Fruit fly (Drosophila melanogaster) whole organism, embryonic: ENCODE results near the gene E23.

Experiments used
- Aef1 ChIP-seq: fragments of 200-800 bp; sonication (Bioruptor generic); IDR thresholded peaks from 3 replicates; pipeline ENCODE4 v1.3.6; 2022; ENCODE audit warnings: missing biosample characterization, missing genetic modification characterization
- B-H2 ChIP-seq: fragments of 200-800 bp; sonication (Bioruptor generic); optimal IDR thresholded peaks from 2 replicates; lab custom pipeline; 2018; ENCODE audit warnings: missing biosample characterization, mild to moderate bottlenecking, missing genetic modification characterization
- C15 ChIP-seq: fragments of 200-800 bp; sonication (Bioruptor generic); IDR thresholded peaks from 3 replicates; pipeline ENCODE4 v1.3.6; 2022; ENCODE audit warnings: missing biosample characterization, missing genetic modification characterization
- CG10147 ChIP-seq: fragments of 200-800 bp; sonication (Bioruptor generic); optimal IDR thresholded peaks from 2 replicates; lab custom pipeline; 2019; ENCODE audit warnings: missing biosample characterization, mild to moderate bottlenecking, missing genetic modification characterization, moderate library complexity
- CG10209 ChIP-seq: fragments of 200-800 bp; sonication (Bioruptor generic); optimal IDR thresholded peaks from 3 replicates; lab custom pipeline; 2017; ENCODE audit warnings: missing biosample characterization, mild to moderate bottlenecking, missing genetic modification characterization, missing genetic modification reagents
- CG10321 ChIP-seq: fragments of 200-800 bp; sonication (Bioruptor generic); IDR thresholded peaks from 2 replicates; pipeline ENCODE4 v1.3.6; 2022; ENCODE audit warnings: missing biosample characterization, missing genetic modification characterization
- CG10431 ChIP-seq: fragments of 200-800 bp; sonication (Bioruptor generic); optimal IDR thresholded peaks from 3 replicates; lab custom pipeline; 2018; ENCODE audit warnings: missing biosample characterization, mild to moderate bottlenecking, missing genetic modification characterization
- CG11085 ChIP-seq: fragments of 200-800 bp; sonication (Bioruptor generic); IDR thresholded peaks from 2 replicates; pipeline ENCODE4 v1.3.6; 2022; ENCODE audit warnings: missing biosample characterization, missing genetic modification characterization
- CG11695 ChIP-seq: fragments of 200-800 bp; sonication (Bioruptor generic); IDR thresholded peaks from 3 replicates; pipeline ENCODE4 v1.3.6; 2022; ENCODE audit warnings: missing biosample characterization, missing genetic modification characterization
- CG12219 ChIP-seq: fragments of 200-800 bp; sonication (Bioruptor generic); optimal IDR thresholded peaks from 3 replicates; lab custom pipeline; 2018; ENCODE audit warnings: missing biosample characterization, mild to moderate bottlenecking, missing genetic modification characterization
- CG15514 ChIP-seq: fragments of 200-800 bp; sonication (Bioruptor generic); optimal IDR thresholded peaks from 3 replicates; lab custom pipeline; 2017; ENCODE audit warnings: missing biosample characterization, missing genetic modification characterization, mild to moderate bottlenecking, moderate library complexity, missing genetic modification reagents
- CG16779 ChIP-seq: fragments of 200-800 bp; sonication (Bioruptor generic); IDR thresholded peaks from 2 replicates; pipeline ENCODE4 v1.3.6; 2022; ENCODE audit warnings: missing biosample characterization, missing genetic modification characterization
- CG1832 ChIP-seq: fragments of 200-800 bp; sonication (Bioruptor generic); optimal IDR thresholded peaks from 2 replicates; lab custom pipeline; 2017; ENCODE audit warnings: missing biosample characterization, mild to moderate bottlenecking, missing genetic modification characterization, inconsistent platforms
- CG18476 ChIP-seq: fragments of 200-800 bp; sonication (Bioruptor generic); optimal IDR thresholded peaks from 2 replicates; lab custom pipeline; 2016; ENCODE audit warnings: missing biosample characterization, mild to moderate bottlenecking, missing genetic modification characterization
- CG2199 ChIP-seq: fragments of 200-800 bp; sonication (Bioruptor generic); IDR thresholded peaks from 3 replicates; pipeline ENCODE4 v1.3.6; 2022; ENCODE audit warnings: missing biosample characterization, missing genetic modification characterization
- CG3065 ChIP-seq: fragments of 200-800 bp; sonication (Bioruptor generic); optimal IDR thresholded peaks from 2 replicates; lab custom pipeline; 2016; ENCODE audit warnings: missing biosample characterization, missing genetic modification characterization
- CG8944 ChIP-seq: fragments of 200-800 bp; sonication (Bioruptor generic); optimal IDR thresholded peaks from 3 replicates; lab custom pipeline; 2016; ENCODE audit warnings: missing biosample characterization, missing genetic modification characterization
- CG9932 ChIP-seq: fragments of 200-800 bp; sonication (Bioruptor generic); IDR thresholded peaks from 2 replicates; pipeline ENCODE4 v1.3.6; 2022; ENCODE audit warnings: missing biosample characterization, missing genetic modification characterization
- CTCF ChIP-seq: fragments of 200-800 bp; sonication (Bioruptor generic); optimal IDR thresholded peaks from 2 replicates; lab custom pipeline; 2017; ENCODE audit warnings: missing biosample characterization, mild to moderate bottlenecking, missing genetic modification characterization, moderate library complexity
- D ChIP-seq, 2 experiments: fragments of 200-800 bp in 1 of 2; fragments of >200 bp in 1 of 2; sonication (Bioruptor generic) in 1 of 2; optimal IDR thresholded peaks; 2 replicates in 1 of 2; 3 replicates in 1 of 2; lab custom pipeline; 2017; ENCODE audit warnings: mild to moderate bottlenecking in 1 of 2, missing biosample characterization in 1 of 2, missing genetic modification characterization in 1 of 2, missing genetic modification reagents in 1 of 2
- Doc3 ChIP-seq: fragments of 200-800 bp; sonication (Bioruptor generic); IDR thresholded peaks from 3 replicates; pipeline ENCODE4 v1.3.6; 2022; ENCODE audit warnings: missing biosample characterization, missing genetic modification characterization; ENCODE audit not compliant: partially characterized antibody
- HLH54F ChIP-seq: fragments of 200-800 bp; sonication (Bioruptor generic); optimal IDR thresholded peaks from 3 replicates; lab custom pipeline; 2016; ENCODE audit warnings: missing biosample characterization, missing genetic modification characterization
- Hr78 ChIP-seq, 2 experiments: fragments of 200-800 bp in 1 of 2; fragments of >200 bp in 1 of 2; sonication (Bioruptor generic) in 1 of 2; optimal IDR thresholded peaks; 2 replicates each; lab custom pipeline; 2017 to 2019; ENCODE audit warnings: missing biosample characterization in 2 of 2, missing genetic modification characterization in 2 of 2, mild to moderate bottlenecking in 1 of 2, moderate library complexity in 1 of 2
- Nf-YB ChIP-seq: fragments of 200-800 bp; sonication (Bioruptor generic); optimal IDR thresholded peaks from 3 replicates; lab custom pipeline; 2019; ENCODE audit warnings: missing biosample characterization, mild to moderate bottlenecking, missing genetic modification characterization, moderate library complexity
- Optix ChIP-seq: fragments of 200-800 bp; sonication (Bioruptor generic); IDR thresholded peaks from 3 replicates; pipeline ENCODE4 v1.3.6; 2022; ENCODE audit warnings: missing biosample characterization, missing genetic modification characterization
- abd-A ChIP-seq: fragments of 200-800 bp; sonication (Bioruptor generic); optimal IDR thresholded peaks from 3 replicates; lab custom pipeline; 2019; ENCODE audit warnings: missing biosample characterization, mild to moderate bottlenecking, missing genetic modification characterization, moderate library complexity
- ac ChIP-seq: fragments of 200-800 bp; sonication (Bioruptor generic); optimal IDR thresholded peaks from 3 replicates; lab custom pipeline; 2017; ENCODE audit warnings: missing biosample characterization, mild to moderate bottlenecking, missing genetic modification characterization
- cas ChIP-seq: fragments of 200-800 bp; sonication (Bioruptor generic); IDR thresholded peaks from 2 replicates; pipeline ENCODE4 v1.3.6; 2022; ENCODE audit warnings: missing biosample characterization, missing genetic modification characterization
- danr ChIP-seq: fragments of 200-800 bp; sonication (Bioruptor generic); IDR thresholded peaks from 2 replicates; pipeline ENCODE4 v1.3.6; 2022; ENCODE audit warnings: missing biosample characterization, missing genetic modification characterization
- disco-r ChIP-seq: fragments of 200-800 bp; sonication (Bioruptor generic); optimal IDR thresholded peaks from 2 replicates; lab custom pipeline; 2016; ENCODE audit warnings: missing biosample characterization, missing genetic modification characterization
- dmrt99B ChIP-seq: fragments of 200-800 bp; sonication (Bioruptor generic); optimal IDR thresholded peaks from 2 replicates; lab custom pipeline; 2018; ENCODE audit warnings: missing biosample characterization, mild to moderate bottlenecking, missing genetic modification characterization, moderate library complexity
- ems ChIP-seq: fragments of 200-800 bp; sonication (Bioruptor generic); optimal IDR thresholded peaks from 3 replicates; lab custom pipeline; 2016; ENCODE audit warnings: missing biosample characterization, missing genetic modification characterization
- ewg ChIP-seq: fragments of 200-800 bp; sonication (Bioruptor generic); optimal IDR thresholded peaks from 3 replicates; lab custom pipeline; 2017; ENCODE audit warnings: mild to moderate bottlenecking, missing biosample characterization, missing genetic modification reagents, missing genetic modification characterization
- eyg ChIP-seq: fragments of 200-800 bp; sonication (Bioruptor generic); optimal IDR thresholded peaks from 3 replicates; lab custom pipeline; 2016; ENCODE audit warnings: missing biosample characterization, missing genetic modification characterization
- fru ChIP-seq: fragments of >200 bp; optimal IDR thresholded peaks from 2 replicates; lab custom pipeline; 2017
- fu2 ChIP-seq: fragments of 200-800 bp; sonication (Bioruptor generic); optimal IDR thresholded peaks from 2 replicates; lab custom pipeline; 2016; ENCODE audit warnings: missing biosample characterization, missing genetic modification characterization
- gcm ChIP-seq: fragments of 200-800 bp; sonication (Bioruptor generic); optimal IDR thresholded peaks from 2 replicates; lab custom pipeline; 2019; ENCODE audit warnings: missing biosample characterization, mild to moderate bottlenecking, missing genetic modification characterization, moderate library complexity
- hb ChIP-seq: fragments of 200-800 bp; sonication (Bioruptor generic); IDR thresholded peaks from 3 replicates; pipeline ENCODE4 v1.3.6; 2022; ENCODE audit warnings: missing biosample characterization, missing genetic modification characterization; ENCODE audit not compliant: partially characterized antibody
- insv ChIP-seq, 2 experiments: fragments of 200-800 bp; sonication (Bioruptor generic); optimal IDR thresholded peaks; 3 replicates each; lab custom pipeline; 2016 to 2018; ENCODE audit warnings: missing biosample characterization in 2 of 2, missing genetic modification characterization in 2 of 2
- ken ChIP-seq: fragments of 200-800 bp; sonication (Bioruptor generic); IDR thresholded peaks from 3 replicates; pipeline ENCODE4 v1.3.6; 2022; ENCODE audit warnings: missing biosample characterization, missing genetic modification characterization
- nau ChIP-seq: fragments of 200-800 bp; sonication (Bioruptor generic); optimal IDR thresholded peaks from 3 replicates; lab custom pipeline; 2017; ENCODE audit warnings: missing biosample characterization, mild to moderate bottlenecking, missing genetic modification characterization, missing genetic modification reagents
- pros ChIP-seq: fragments of 200-800 bp; sonication (Bioruptor generic); optimal IDR thresholded peaks from 3 replicates; lab custom pipeline; 2019; ENCODE audit warnings: missing biosample characterization, mild to moderate bottlenecking, missing genetic modification characterization, moderate library complexity
- pum ChIP-seq: fragments of 200-800 bp; sonication (Bioruptor generic); optimal IDR thresholded peaks from 2 replicates; lab custom pipeline; 2016; ENCODE audit warnings: missing biosample characterization, missing genetic modification characterization
- pzg ChIP-seq: fragments of 200-800 bp; sonication (Bioruptor generic); optimal IDR thresholded peaks from 3 replicates; lab custom pipeline; 2018; ENCODE audit warnings: missing biosample characterization, mild to moderate bottlenecking, missing genetic modification characterization, moderate library complexity
- run ChIP-seq: fragments of 200-800 bp; sonication (Bioruptor generic); optimal IDR thresholded peaks from 3 replicates; lab custom pipeline; 2018; ENCODE audit warnings: missing biosample characterization, mild to moderate bottlenecking, missing genetic modification characterization
- slou ChIP-seq: fragments of 200-800 bp; sonication (Bioruptor generic); optimal IDR thresholded peaks from 3 replicates; lab custom pipeline; 2016; ENCODE audit warnings: missing biosample characterization, missing genetic modification characterization
- sqz ChIP-seq: fragments of 200-800 bp; sonication (Bioruptor generic); optimal IDR thresholded peaks from 3 replicates; lab custom pipeline; 2018; ENCODE audit warnings: missing biosample characterization, mild to moderate bottlenecking, missing genetic modification characterization
- trem ChIP-seq: fragments of 200-800 bp; optimal IDR thresholded peaks from 3 replicates; lab custom pipeline; 2019; ENCODE audit warnings: missing biosample characterization, mild to moderate bottlenecking, missing genetic modification characterization, moderate library complexity
- ttk ChIP-seq: fragments of 200-800 bp; sonication (Bioruptor generic); IDR thresholded peaks from 2 replicates; pipeline ENCODE4 v2.1.2; 2022; ENCODE audit warnings: missing biosample characterization, missing genetic modification characterization
- zen ChIP-seq: fragments of 200-800 bp; sonication (Bioruptor generic); optimal IDR thresholded peaks from 3 replicates; lab custom pipeline; 2018; ENCODE audit warnings: missing biosample characterization, mild to moderate bottlenecking, missing genetic modification characterization, moderate library complexity

E23 gene

dm6 chr2L:3338566-3339215, 15.9 kb downstream of the E23 start (continued):
- TF ChIP-seq CG11695 (GFP tag; lab: Robert Waterston, UW) (peak; percentile 57; the same call in 1 of the 3 replicates), disco-r (GFP tag; lab: Kevin White, UChicago) (peak; percentile 65), ac (GFP tag; lab: Kevin White, UChicago) (no peak), dmrt99B (tag; lab: Kevin White, UChicago) (peak; percentile 81), CG16779 (GFP tag; lab: Robert Waterston, UW) (no peak), trem (tag; lab: Kevin White, UChicago) (peak; percentile 85), ken (GFP tag; lab: Robert Waterston, UW) (peak; percentile 94), Optix (GFP tag; lab: Robert Waterston, UW) (peak; percentile 87), HLH54F (GFP tag; lab: Kevin White, UChicago) (peak; percentile 9), gcm (GFP tag; lab: Kevin White, UChicago) (no peak), CG10321 (no peak), CG9932 (no peak), cas (GFP tag; lab: Robert Waterston, UW) (no peak), ewg (peak; percentile 89), CG10147 (GFP tag; lab: Kevin White, UChicago) (no peak), CG8944 (GFP tag; lab: Kevin White, UChicago) (peak; percentile 93), CG10431 (GFP tag; lab: Kevin White, UChicago) (peak; percentile 38), CG18476 (GFP tag; lab: Kevin White, UChicago) (peak; percentile 58), CG1832 (GFP tag; lab: Kevin White, UChicago) (no peak), insv (GFP tag; optimal IDR thresholded peaks at IDR 0.05; lab: Kevin White, UChicago) (no peak), eyg (GFP tag; lab: Kevin White, UChicago) (peak; percentile 18), abd-A (no peak), CTCF (GFP tag; lab: Kevin White, UChicago) (no peak), D (optimal IDR thresholded peaks at IDR 0.05; lab: Kevin White, UChicago) (no peak), D (GFP tag; optimal IDR thresholded peaks at IDR 0.05; lab: Kevin White, UChicago) (peak; percentile 92), Doc3 (GFP tag; lab: Robert Waterston, UW) (no peak), fu2 (GFP tag; lab: Kevin White, UChicago) (peak; percentile 38), pum (GFP tag; lab: Kevin White, UChicago) (peak; percentile 88), Nf-YB (GFP tag; lab: Kevin White, UChicago) (peak; percentile 56), hb (no peak), CG12219 (GFP tag; lab: Kevin White, UChicago) (peak; percentile 39), fru (lab: Kevin White, UChicago) (no peak), nau (GFP tag; lab: Kevin White, UChicago) (no peak), slou (GFP tag; lab: Kevin White, UChicago) (peak; percentile 6), pzg (GFP tag; lab: Kevin White, UChicago) (no peak), Hr78 (GFP tag; optimal IDR thresholded peaks at IDR 0.05; lab: Kevin White, UChicago) (no peak), danr (GFP tag; lab: Robert Waterston, UW) (peak; percentile 65), CG2199 (GFP tag; lab: Robert Waterston, UW) (peak; percentile 67; the same call in 1 of the 3 replicates), ems (GFP tag; lab: Kevin White, UChicago) (peak; percentile 81), CG15514 (GFP tag; lab: Kevin White, UChicago) (no peak), CG10209 (GFP tag; lab: Kevin White, UChicago) (peak; percentile 76), run (tag; lab: Kevin White, UChicago) (peak; percentile 40), sqz (no peak), zen (tag; lab: Kevin White, UChicago) (peak; percentile 55), Aef1 (GFP tag; lab: Robert Waterston, UW) (peak; percentile 55; the same call in 2 of the 3 replicates), B-H2 (GFP tag; lab: Kevin White, UChicago) (no peak), ttk (GFP tag; lab: Robert Waterston, UW) (peak; percentile 79), pros (GFP tag; lab: Kevin White, UChicago) (no peak), C15 (GFP tag; lab: Robert Waterston, UW) (no peak), CG11085 (GFP tag; lab: Robert Waterston, UW) (no peak; the same call in 1 of the 2 replicates), CG3065 (GFP tag; lab: Kevin White, UChicago) (peak; percentile 61)
